Fruit fly (Drosophila melanogaster) whole organism, embryonic: ENCODE data around the gene CG11158.
A peak's percentile ranks its signal among the peaks of the same experiment; 100 is the strongest.

ENCODE experiments used
- Atf6 ChIP-seq: fragments of 200-800 bp; sonication (Bioruptor generic); IDR thresholded peaks from 2 replicates; pipeline ENCODE4 v1.3.6; 2022; ENCODE audit warnings: missing biosample characterization, missing genetic modification characterization
- BtbVII ChIP-seq: fragments of 200-800 bp; sonication (Bioruptor generic); optimal IDR thresholded peaks from 3 replicates; lab custom pipeline; 2017; ENCODE audit warnings: missing biosample characterization, mild to moderate bottlenecking, missing genetic modification characterization
- CG10147 ChIP-seq: fragments of 200-800 bp; sonication (Bioruptor generic); optimal IDR thresholded peaks from 2 replicates; lab custom pipeline; 2019; ENCODE audit warnings: missing biosample characterization, mild to moderate bottlenecking, missing genetic modification characterization, moderate library complexity
- CG10209 ChIP-seq: fragments of 200-800 bp; sonication (Bioruptor generic); optimal IDR thresholded peaks from 3 replicates; lab custom pipeline; 2017; ENCODE audit warnings: missing biosample characterization, mild to moderate bottlenecking, missing genetic modification characterization, missing genetic modification reagents
- CG11723 ChIP-seq: fragments of 200-800 bp; sonication (Bioruptor generic); optimal IDR thresholded peaks from 2 replicates; lab custom pipeline; 2017; ENCODE audit warnings: missing biosample characterization, mild to moderate bottlenecking, missing genetic modification characterization
- CG12155 ChIP-seq: fragments of 200-800 bp; sonication (Bioruptor generic); optimal IDR thresholded peaks from 3 replicates; lab custom pipeline; 2016; ENCODE audit warnings: missing biosample characterization, missing genetic modification characterization
- CG13296 ChIP-seq: fragments of 200-800 bp; sonication (Bioruptor generic); optimal IDR thresholded peaks from 3 replicates; lab custom pipeline; 2018; ENCODE audit warnings: missing biosample characterization, mild to moderate bottlenecking, missing genetic modification characterization
- CG13624 ChIP-seq: fragments of 200-800 bp; sonication (Bioruptor generic); optimal IDR thresholded peaks from 2 replicates; lab custom pipeline; 2016; ENCODE audit warnings: missing biosample characterization, missing genetic modification characterization
- CG13775 ChIP-seq: fragments of 200-800 bp; sonication (Bioruptor generic); optimal IDR thresholded peaks from 3 replicates; lab custom pipeline; 2017; ENCODE audit warnings: missing biosample characterization, mild to moderate bottlenecking, missing genetic modification characterization
- CG15011 ChIP-seq: fragments of 200-800 bp; sonication (Bioruptor generic); optimal IDR thresholded peaks from 3 replicates; lab custom pipeline; 2018; ENCODE audit warnings: missing biosample characterization, mild to moderate bottlenecking, missing genetic modification characterization
- CG15514 ChIP-seq: fragments of 200-800 bp; sonication (Bioruptor generic); optimal IDR thresholded peaks from 3 replicates; lab custom pipeline; 2017; ENCODE audit warnings: missing biosample characterization, missing genetic modification characterization, mild to moderate bottlenecking, moderate library complexity, missing genetic modification reagents
- CG15696 ChIP-seq: fragments of 200-800 bp; sonication (Bioruptor generic); optimal IDR thresholded peaks from 2 replicates; lab custom pipeline; 2019; ENCODE audit warnings: missing biosample characterization, mild to moderate bottlenecking, missing genetic modification characterization, moderate library complexity
- CG1603 ChIP-seq: fragments of 200-800 bp; sonication (Bioruptor generic); optimal IDR thresholded peaks from 2 replicates; lab custom pipeline; 2019; ENCODE audit warnings: missing biosample characterization, mild to moderate bottlenecking, missing genetic modification characterization, moderate library complexity
- CG1832 ChIP-seq: fragments of 200-800 bp; sonication (Bioruptor generic); optimal IDR thresholded peaks from 2 replicates; lab custom pipeline; 2017; ENCODE audit warnings: missing biosample characterization, mild to moderate bottlenecking, missing genetic modification characterization, inconsistent platforms
- CG18599 ChIP-seq: fragments of 200-800 bp; sonication (Bioruptor generic); optimal IDR thresholded peaks from 3 replicates; lab custom pipeline; 2017; ENCODE audit warnings: missing biosample characterization, missing genetic modification characterization, mild to moderate bottlenecking, moderate library complexity, missing genetic modification reagents
- CG18619 ChIP-seq: fragments of 200-800 bp; sonication (Bioruptor generic); optimal IDR thresholded peaks from 3 replicates; lab custom pipeline; 2017; ENCODE audit warnings: missing biosample characterization, mild to moderate bottlenecking, missing genetic modification characterization
- CG2120 ChIP-seq: fragments of 200-800 bp; sonication (Bioruptor generic); optimal IDR thresholded peaks from 3 replicates; lab custom pipeline; 2016; ENCODE audit warnings: missing biosample characterization, missing genetic modification characterization
- CG2712 ChIP-seq: fragments of 200-800 bp; optimal IDR thresholded peaks from 3 replicates; lab custom pipeline; 2019; ENCODE audit warnings: missing biosample characterization, mild to moderate bottlenecking, missing genetic modification characterization, moderate library complexity
- CG30403 ChIP-seq: fragments of 200-800 bp; sonication (Bioruptor generic); optimal IDR thresholded peaks from 3 replicates; lab custom pipeline; 2016; ENCODE audit warnings: missing biosample characterization, missing genetic modification characterization
- CG32532 ChIP-seq: fragments of 200-800 bp; sonication (Bioruptor generic); IDR thresholded peaks from 2 replicates; pipeline ENCODE4 v1.3.6; 2022; ENCODE audit warnings: missing biosample characterization, missing genetic modification characterization
- CG7556 ChIP-seq: fragments of 200-800 bp; sonication (Bioruptor generic); optimal IDR thresholded peaks from 2 replicates; lab custom pipeline; 2017; ENCODE audit warnings: missing biosample characterization, mild to moderate bottlenecking, missing genetic modification characterization
- CG7839 ChIP-seq: fragments of 200-800 bp; sonication (Bioruptor generic); optimal IDR thresholded peaks from 3 replicates; lab custom pipeline; 2018; ENCODE audit warnings: missing biosample characterization, mild to moderate bottlenecking, missing genetic modification characterization, moderate library complexity
- CG8924 ChIP-seq: fragments of 200-800 bp; optimal IDR thresholded peaks from 3 replicates; lab custom pipeline; 2019; ENCODE audit warnings: missing biosample characterization, mild to moderate bottlenecking, missing genetic modification characterization, moderate library complexity
- CG9727 ChIP-seq: fragments of 200-800 bp; sonication (Bioruptor generic); optimal IDR thresholded peaks from 3 replicates; lab custom pipeline; 2017; ENCODE audit warnings: missing biosample characterization, mild to moderate bottlenecking, missing genetic modification characterization
- CG9932 ChIP-seq: fragments of 200-800 bp; sonication (Bioruptor generic); IDR thresholded peaks from 2 replicates; pipeline ENCODE4 v1.3.6; 2022; ENCODE audit warnings: missing biosample characterization, missing genetic modification characterization
- Dp ChIP-seq: fragments of 200-800 bp; sonication (Bioruptor generic); optimal IDR thresholded peaks from 2 replicates; lab custom pipeline; 2018; ENCODE audit warnings: missing biosample characterization, mild to moderate bottlenecking, missing genetic modification characterization, moderate library complexity
- Fer1 ChIP-seq: fragments of 200-800 bp; sonication (Bioruptor generic); optimal IDR thresholded peaks from 2 replicates; lab custom pipeline; 2017; ENCODE audit warnings: missing biosample characterization, mild to moderate bottlenecking, missing genetic modification characterization
- GATAe ChIP-seq: fragments of 200-800 bp; sonication (Bioruptor generic); conservative IDR thresholded peaks from 2 replicates; pipeline ENCODE4 v1.3.6; 2022; ENCODE audit warnings: missing biosample characterization, missing genetic modification characterization
- H15 ChIP-seq: fragments of 200-800 bp; sonication (Bioruptor generic); IDR thresholded peaks from 3 replicates; pipeline ENCODE4 v1.3.6; 2022; ENCODE audit warnings: missing biosample characterization, missing genetic modification characterization
- HLH4C ChIP-seq: fragments of 200-800 bp; sonication (Bioruptor generic); IDR thresholded peaks from 3 replicates; pipeline ENCODE4 v1.3.6; 2022; ENCODE audit warnings: missing biosample characterization, missing genetic modification characterization; ENCODE audit not compliant: partially characterized antibody
- Hand ChIP-seq: fragments of 200-800 bp; sonication (Bioruptor generic); optimal IDR thresholded peaks from 2 replicates; lab custom pipeline; 2017; ENCODE audit warnings: mild to moderate bottlenecking, missing biosample characterization, missing genetic modification reagents, missing genetic modification characterization
- Hey ChIP-seq: fragments of 200-800 bp; sonication (Bioruptor generic); optimal IDR thresholded peaks from 3 replicates; lab custom pipeline; 2018; ENCODE audit warnings: missing biosample characterization, mild to moderate bottlenecking, missing genetic modification characterization
- Hmr ChIP-seq: fragments of 200-800 bp; sonication (Bioruptor generic); optimal IDR thresholded peaks from 3 replicates; lab custom pipeline; 2017; ENCODE audit warnings: mild to moderate bottlenecking, missing biosample characterization, missing genetic modification reagents, missing genetic modification characterization
- Hr51 ChIP-seq, 2 experiments: fragments of 200-800 bp; sonication (Bioruptor generic); optimal IDR thresholded peaks; 2 replicates in 1 of 2; 3 replicates in 1 of 2; lab custom pipeline; 2016 to 2018; ENCODE audit warnings: missing biosample characterization in 2 of 2, missing genetic modification characterization in 2 of 2, mild to moderate bottlenecking in 1 of 2, moderate library complexity in 1 of 2
- Meics ChIP-seq: fragments of 200-800 bp; sonication (Bioruptor generic); optimal IDR thresholded peaks from 2 replicates; lab custom pipeline; 2017; ENCODE audit warnings: missing biosample characterization, mild to moderate bottlenecking, missing genetic modification characterization
- TFAM ChIP-seq: fragments of 200-800 bp; sonication (Bioruptor generic); optimal IDR thresholded peaks from 2 replicates; lab custom pipeline; 2017; ENCODE audit warnings: missing biosample characterization, missing genetic modification characterization, inconsistent platforms
- Usf ChIP-seq: fragments of 200-800 bp; sonication (Bioruptor generic); optimal IDR thresholded peaks from 2 replicates; lab custom pipeline; 2017; ENCODE audit warnings: missing genotype, missing biosample characterization, missing genetic modification characterization
- bcd ChIP-seq: fragments of 200-800 bp; sonication (Bioruptor generic); optimal IDR thresholded peaks from 2 replicates; lab custom pipeline; 2017; ENCODE audit warnings: missing biosample characterization, mild to moderate bottlenecking, missing genetic modification characterization
- esg ChIP-seq: fragments of 200-800 bp; sonication (Bioruptor generic); conservative IDR thresholded peaks from 2 replicates; pipeline ENCODE4 v1.3.6; 2022; ENCODE audit warnings: missing biosample characterization, missing genetic modification characterization
- gem ChIP-seq: fragments of 200-800 bp; sonication (Bioruptor generic); optimal IDR thresholded peaks from 2 replicates; lab custom pipeline; 2019; ENCODE audit warnings: missing biosample characterization, mild to moderate bottlenecking, missing genetic modification characterization, moderate library complexity
- grau ChIP-seq: fragments of 200-800 bp; optimal IDR thresholded peaks from 3 replicates; lab custom pipeline; 2019; ENCODE audit warnings: missing biosample characterization, mild to moderate bottlenecking, missing genetic modification characterization, moderate library complexity
- gro ChIP-seq: fragments of 200-800 bp; sonication (Bioruptor generic); optimal IDR thresholded peaks from 2 replicates; lab custom pipeline; 2016; ENCODE audit warnings: missing biosample characterization, missing genetic modification characterization
- lilli ChIP-seq: fragments of 200-800 bp; sonication (Bioruptor generic); optimal IDR thresholded peaks from 3 replicates; lab custom pipeline; 2016; ENCODE audit warnings: missing biosample characterization, missing genetic modification characterization
- oc ChIP-seq: fragments of 200-800 bp; sonication (Bioruptor generic); optimal IDR thresholded peaks from 2 replicates; lab custom pipeline; 2018; ENCODE audit warnings: missing biosample characterization, mild to moderate bottlenecking, missing genetic modification characterization, moderate library complexity
- pho ChIP-seq: fragments of 200-800 bp; sonication (Bioruptor generic); optimal IDR thresholded peaks from 2 replicates; lab custom pipeline; 2016; ENCODE audit warnings: missing biosample characterization, missing genetic modification characterization
- rib ChIP-seq: fragments of 200-800 bp; sonication (Bioruptor generic); IDR thresholded peaks from 2 replicates; pipeline ENCODE4 v1.3.6; 2022; ENCODE audit warnings: missing biosample characterization, missing genetic modification characterization
- sens ChIP-seq: fragments of 200-800 bp; sonication (Bioruptor generic); peaks from one replicate; lab custom pipeline; 2016; ENCODE audit warnings: missing biosample characterization, missing genetic modification characterization
- sim ChIP-seq: fragments of 200-800 bp; sonication (Bioruptor generic); IDR thresholded peaks from 2 replicates; pipeline ENCODE4 v1.3.6; 2022; ENCODE audit warnings: missing biosample characterization, missing genetic modification characterization
- sug ChIP-seq: fragments of 200-800 bp; optimal IDR thresholded peaks from 2 replicates; lab custom pipeline; 2019; ENCODE audit warnings: missing biosample characterization, mild to moderate bottlenecking, missing genetic modification characterization, moderate library complexity
- tap ChIP-seq: fragments of 200-800 bp; optimal IDR thresholded peaks from 3 replicates; lab custom pipeline; 2019; ENCODE audit warnings: missing biosample characterization, mild to moderate bottlenecking, missing genetic modification characterization, moderate library complexity

CG11158 gene

dm6 chrX:13676458-13676944 is 6.3 kb upstream of the CG11158 start, which contains the start of gene CG11162 (continued):
- TF ChIP-seq CG8924 (tag; lab: Kevin White, UChicago) (peak; percentile 2), CG13775 (GFP tag; lab: Kevin White, UChicago) (peak; percentile 23), Usf (GFP tag; lab: Kevin White, UChicago) (peak; percentile 29), Atf6 (peak; percentile 54; the same call in 1 of the 2 replicates), Hr51 (GFP tag; optimal IDR thresholded peaks at IDR 0.05; lab: Kevin White, UChicago) (no peak), grau (tag; lab: Kevin White, UChicago) (peak; percentile 58), CG15011 (peak; percentile 26), CG7556 (GFP tag; lab: Kevin White, UChicago) (peak; percentile 23), H15 (no peak), CG10209 (GFP tag; lab: Kevin White, UChicago) (peak; percentile 12), CG7839 (tag; lab: Kevin White, UChicago) (peak; percentile 34), TFAM (GFP tag; lab: Kevin White, UChicago) (no peak), gro (peak; percentile 13), Hmr (GFP tag; lab: Kevin White, UChicago) (peak; percentile 68), CG13624 (GFP tag; lab: Kevin White, UChicago) (peak; percentile 9), CG13296 (GFP tag; lab: Kevin White, UChicago) (peak; percentile 4), CG18599 (GFP tag; lab: Kevin White, UChicago) (peak; percentile 86), CG9932 (GFP tag; lab: Robert Waterston, UW) (peak; percentile 40), CG9727 (GFP tag; lab: Kevin White, UChicago) (peak; percentile 36), Meics (GFP tag; lab: Kevin White, UChicago) (peak; percentile 68), lilli (peak; percentile 64), gem (tag; lab: Kevin White, UChicago) (peak; percentile 40), CG10147 (GFP tag; lab: Kevin White, UChicago) (peak; percentile 41), CG1603 (tag; lab: Kevin White, UChicago) (no peak), CG32532 (GFP tag; lab: Robert Waterston, UW) (peak; percentile 26; the same call in 1 of the 2 replicates), CG30403 (GFP tag; lab: Kevin White, UChicago) (peak; percentile 41), bcd (GFP tag; lab: Kevin White, UChicago) (peak; percentile 24), CG18619 (peak; percentile 6), CG12155 (GFP tag; lab: Kevin White, UChicago) (peak; percentile 20), pho (GFP tag; lab: Kevin White, UChicago) (peak; percentile 27), sim (GFP tag; lab: Robert Waterston, UW) (no peak), sens (peak; percentile 7), Fer1 (GFP tag; lab: Kevin White, UChicago) (peak; percentile 63), CG2120 (peak; percentile 85), BtbVII (GFP tag; lab: Kevin White, UChicago) (peak; percentile 10), Hand (GFP tag; lab: Kevin White, UChicago) (peak; percentile 36)

- TF ChIP-seq CG1832 (GFP tag; lab: Kevin White, UChicago) = no peak
- no peak for TF ChIP-seq esg
- no peak for TF ChIP-seq tap (tag; lab: Kevin White, UChicago)
- TF ChIP-seq Hey (tag; lab: Kevin White, UChicago) = peak; percentile 5
- TF ChIP-seq CG2712 = peak; percentile 71
- peak; percentile 2 for TF ChIP-seq CG15514 (GFP tag; lab: Kevin White, UChicago)
- TF ChIP-seq CG11723 (GFP tag; lab: Kevin White, UChicago) = no peak
- peak; percentile 25; the same call in 1 of the 2 replicates for TF ChIP-seq GATAe
- no peak for TF ChIP-seq CG15696
- TF ChIP-seq rib (GFP tag; lab: Robert Waterston, UW) = no peak
- TF ChIP-seq HLH4C (GFP tag; lab: Robert Waterston, UW) = no peak
- TF ChIP-seq sug (tag; lab: Kevin White, UChicago) = peak; percentile 27
- TF ChIP-seq oc (tag; lab: Kevin White, UChicago) = no peak
- peak; percentile 9 for TF ChIP-seq Dp (GFP tag; lab: Kevin White, UChicago)
These were observed 4.7 kb upstream of the CG11158 start for dm6 chrX:13677970-13678490.
